Worm (Caenorhabditis elegans) whole organism, midembryonic: Measurements from ENCODE around the gene C05C8.5.

Experiments
- cog-1 ChIP-seq: sonication (generic microtip); optimal IDR thresholded peaks from 2 replicates; lab custom pipeline; 2016; ENCODE audit warnings: missing genetic modification characterization, missing compliant biosample characterization
- flt-1 ChIP-seq: fragments of 200-800 bp; sonication (Bioruptor generic); IDR thresholded peaks from 2 replicates; pipeline ENCODE4 v1.3.6; 2022; ENCODE audit warnings: missing genetic modification characterization, missing compliant biosample characterization
- klf-2 ChIP-seq: fragments of 200-800 bp; sonication (Bioruptor generic); conservative IDR thresholded peaks from 2 replicates; pipeline ENCODE4 v1.3.6; 2022; ENCODE audit warnings: missing genetic modification reagents, missing genetic modification characterization, missing compliant biosample characterization
- ref-1 ChIP-seq: fragments of 200-800 bp; sonication (Bioruptor generic); conservative IDR thresholded peaks from 2 replicates; pipeline ENCODE4 v1.3.6; 2022; ENCODE audit warnings: missing genetic modification reagents, missing genetic modification characterization, missing compliant biosample characterization
- tab-1 ChIP-seq: fragments of 200-800 bp; sonication (Bioruptor generic); IDR thresholded peaks from 2 replicates; pipeline ENCODE4 v1.3.6; 2022; ENCODE audit warnings: missing genetic modification characterization, missing compliant biosample characterization

ce11 chrV:7224947-7225346 is 9.7 kb downstream of the C05C8.5 start, which contains the start of gene fkb-3:
- TF ChIP-seq ref-1 (GFP tag; lab: Robert Waterston, UW) (no peak), flt-1 (no peak), cog-1 (tag; lab: Kevin White, UChicago) (no peak), klf-2 (no peak), tab-1 (GFP tag; lab: Robert Waterston, UW) (no peak)
